Fruit fly (Drosophila melanogaster) whole organism, adult: ENCODE data around the gene CG33271.

Experiments used
- CG11617 ChIP-seq: fragments of 200-800 bp; sonication (Bioruptor generic); optimal IDR thresholded peaks from 2 replicates; lab custom pipeline; 2017; ENCODE audit warnings: mild to moderate bottlenecking, missing biosample characterization, missing genetic modification reagents, missing genetic modification characterization
- CG12768 ChIP-seq: fragments of 200-800 bp; sonication (Bioruptor generic); optimal IDR thresholded peaks from 2 replicates; lab custom pipeline; 2017; ENCODE audit warnings: missing biosample characterization, missing genetic modification characterization, mild to moderate bottlenecking, moderate library complexity, missing genetic modification reagents
- CG14711 ChIP-seq: fragments of 200-800 bp; sonication (Bioruptor generic); optimal IDR thresholded peaks from 2 replicates; lab custom pipeline; 2018; ENCODE audit warnings: missing biosample characterization, mild to moderate bottlenecking, missing genetic modification characterization, moderate library complexity
- CG1620 ChIP-seq: fragments of 200-800 bp; sonication (Bioruptor generic); optimal IDR thresholded peaks from 2 replicates; lab custom pipeline; 2016; ENCODE audit warnings: missing biosample characterization, missing genetic modification characterization
- CG33017 ChIP-seq: fragments of 200-800 bp; sonication (Bioruptor generic); optimal IDR thresholded peaks from 2 replicates; lab custom pipeline; 2018; ENCODE audit warnings: missing biosample characterization, mild to moderate bottlenecking, missing genetic modification characterization, moderate library complexity
- CG5204 ChIP-seq: fragments of 200-800 bp; sonication (Bioruptor generic); optimal IDR thresholded peaks from 2 replicates; lab custom pipeline; 2016; ENCODE audit warnings: missing biosample characterization, missing genetic modification characterization
- CG7045 ChIP-seq: fragments of 200-800 bp; sonication (Bioruptor generic); optimal IDR thresholded peaks from 2 replicates; lab custom pipeline; 2017; ENCODE audit warnings: missing biosample characterization, mild to moderate bottlenecking, missing genetic modification characterization
- CG7101 ChIP-seq: fragments of 200-800 bp; sonication (Bioruptor generic); optimal IDR thresholded peaks from 2 replicates; lab custom pipeline; 2018; ENCODE audit warnings: missing biosample characterization, mild to moderate bottlenecking, missing genetic modification characterization, moderate library complexity
- Clk ChIP-seq: fragments of 200-800 bp; sonication (Bioruptor generic); optimal IDR thresholded peaks from 2 replicates; lab custom pipeline; 2017; ENCODE audit warnings: missing biosample characterization, missing genetic modification characterization
- Crg-1 ChIP-seq: fragments of 200-800 bp; sonication (Bioruptor generic); optimal IDR thresholded peaks from 2 replicates; lab custom pipeline; 2016; ENCODE audit warnings: missing biosample characterization, missing genetic modification characterization
- Hr96 ChIP-seq: fragments of 200-800 bp; sonication (Bioruptor generic); optimal IDR thresholded peaks from 2 replicates; lab custom pipeline; 2016; ENCODE audit warnings: missing biosample characterization, missing genetic modification characterization
- Mnt ChIP-seq: fragments of 200-800 bp; sonication (Bioruptor generic); optimal IDR thresholded peaks from 2 replicates; lab custom pipeline; 2016; ENCODE audit warnings: missing biosample characterization, mild to moderate bottlenecking, missing genetic modification characterization
- bab1 ChIP-seq: fragments of 200-800 bp; sonication (Bioruptor generic); optimal IDR thresholded peaks from 3 replicates; lab custom pipeline; 2019; ENCODE audit warnings: missing biosample characterization, mild to moderate bottlenecking, missing genetic modification characterization, moderate library complexity
- cic ChIP-seq: fragments of 200-800 bp; sonication (Bioruptor generic); optimal IDR thresholded peaks from 2 replicates; lab custom pipeline; 2017; ENCODE audit warnings: missing biosample characterization, mild to moderate bottlenecking, missing genetic modification characterization, moderate library complexity
- cnc ChIP-seq, 2 experiments: fragments of >200 bp; optimal IDR thresholded peaks; 2 replicates each; lab custom pipeline; 2017
- kay ChIP-seq: fragments of 200-800 bp; sonication (Bioruptor generic); peaks from one replicate; lab custom pipeline; 2016; ENCODE audit warnings: missing biosample characterization, missing genetic modification characterization, borderline replicate concordance
- ovo ChIP-seq: fragments of 200-800 bp; sonication (Bioruptor generic); optimal IDR thresholded peaks from 2 replicates; lab custom pipeline; 2016; ENCODE audit warnings: missing biosample characterization, missing genetic modification characterization
- pad ChIP-seq: fragments of 200-800 bp; sonication (Bioruptor generic); optimal IDR thresholded peaks from 3 replicates; lab custom pipeline; 2017; ENCODE audit warnings: missing biosample characterization, missing genetic modification characterization, mild to moderate bottlenecking, moderate library complexity, missing genetic modification reagents
- tj ChIP-seq: fragments of 200-800 bp; sonication (Bioruptor generic); optimal IDR thresholded peaks from 3 replicates; lab custom pipeline; 2017; ENCODE audit warnings: missing biosample characterization, mild to moderate bottlenecking, missing genetic modification characterization, moderate library complexity
- toe ChIP-seq: fragments of 200-800 bp; sonication (Bioruptor generic); optimal IDR thresholded peaks from 2 replicates; lab custom pipeline; 2016; ENCODE audit warnings: missing biosample characterization, missing genetic modification characterization

Gene CG33271

DNA sequence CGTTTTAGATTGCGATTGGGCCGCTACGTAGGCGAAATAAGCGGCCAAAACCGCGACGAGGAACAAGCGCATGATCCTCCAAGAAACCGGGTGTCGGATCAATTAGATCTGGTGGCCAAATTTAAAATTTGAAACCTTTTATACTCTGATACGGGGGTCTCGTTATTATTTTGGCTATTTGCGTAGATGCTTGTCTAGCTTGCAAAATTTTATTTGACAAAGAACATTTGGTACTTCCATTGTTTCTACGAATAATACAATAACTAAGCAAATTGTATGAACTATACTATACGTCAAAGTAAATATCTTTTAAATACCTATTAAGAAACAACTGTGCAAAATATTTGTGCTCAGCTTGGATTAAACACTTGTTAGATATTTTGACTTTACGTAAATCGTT, 42.7 kb upstream of the CG33271 start, which contains the start of gene Muc68Ca:
Gene Muc68Ca (minus strand): TSS at position 101 of the 400 bp plus-strand sequence.
- no peak for TF ChIP-seq cic (GFP tag; lab: Kevin White, UChicago)
- TF ChIP-seq Hr96, result no peak
- TF ChIP-seq CG7045 (GFP tag; lab: Kevin White, UChicago), result no peak
- no peak for TF ChIP-seq tj
- TF ChIP-seq ovo, result no peak
- no peak for TF ChIP-seq bab1
- TF ChIP-seq Mnt (GFP tag; lab: Kevin White, UChicago), result no peak

DNA sequence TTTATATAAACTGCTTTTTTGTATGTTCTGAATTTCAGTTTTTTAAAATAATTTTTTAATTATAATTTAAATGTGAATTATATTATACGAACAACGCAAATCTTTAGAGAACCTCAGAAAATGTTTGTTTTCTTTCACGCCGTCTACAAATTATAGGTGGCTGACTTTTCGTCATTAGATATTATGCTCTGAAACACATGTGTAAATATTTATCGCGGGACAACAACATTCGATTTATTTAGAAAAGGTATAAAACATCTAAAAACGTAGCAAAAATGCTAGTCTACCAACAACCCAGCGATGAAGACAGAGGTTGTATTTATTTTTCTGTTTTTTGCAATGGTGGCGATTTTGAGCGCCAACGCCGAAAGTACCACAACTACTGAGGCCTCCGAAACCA, 32.5 kb upstream of the CG33271 start, which contains the start of gene CG42832:
Gene CG42832 (plus strand): TSS at position 301 of the 400 bp plus-strand sequence.
- TF ChIP-seq ovo (no peak), Clk (GFP tag; lab: Kevin White, UChicago) (no peak), kay (GFP tag; lab: Kevin White, UChicago) (no peak)

DNA sequence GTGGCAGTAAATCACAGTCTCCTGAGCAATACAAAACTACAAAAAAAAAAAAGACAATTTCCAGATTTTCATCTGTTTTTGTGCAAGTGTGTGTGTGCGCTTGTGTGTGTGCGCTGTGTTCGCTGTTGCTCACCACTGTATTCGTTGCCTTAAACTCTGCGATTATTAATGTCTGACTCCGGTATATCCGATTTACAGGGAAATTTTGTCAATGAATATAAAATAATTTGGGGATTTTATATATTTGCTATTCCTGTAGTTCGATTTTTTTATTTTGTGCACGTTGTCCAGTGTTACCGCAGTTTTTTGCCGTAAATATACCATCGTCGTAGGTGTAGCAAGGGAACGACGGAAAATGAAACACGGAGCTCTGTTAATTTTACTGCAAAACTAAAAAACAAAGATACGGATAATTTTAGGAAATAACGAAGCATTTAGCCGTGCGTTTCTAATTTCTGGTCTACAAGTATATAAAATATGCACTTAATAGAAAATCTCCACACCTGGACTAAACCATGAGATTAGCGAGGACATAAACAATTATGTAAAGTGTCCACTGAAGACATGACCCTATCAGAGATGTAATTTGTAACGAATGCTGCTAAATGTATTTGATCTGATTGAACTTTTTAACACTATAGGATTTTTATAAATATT, 32.0 kb upstream of the CG33271 start, which contains the start of gene Duba:
Gene Duba (minus strand): TSS at position 313 of the 657 bp plus-strand sequence.
- TF ChIP-seq CG5204 (GFP tag; lab: Kevin White, UChicago) (peak; percentile 23), Mnt (GFP tag; lab: Kevin White, UChicago) (peak; percentile 44), kay (GFP tag; lab: Kevin White, UChicago) (no peak)

DNA sequence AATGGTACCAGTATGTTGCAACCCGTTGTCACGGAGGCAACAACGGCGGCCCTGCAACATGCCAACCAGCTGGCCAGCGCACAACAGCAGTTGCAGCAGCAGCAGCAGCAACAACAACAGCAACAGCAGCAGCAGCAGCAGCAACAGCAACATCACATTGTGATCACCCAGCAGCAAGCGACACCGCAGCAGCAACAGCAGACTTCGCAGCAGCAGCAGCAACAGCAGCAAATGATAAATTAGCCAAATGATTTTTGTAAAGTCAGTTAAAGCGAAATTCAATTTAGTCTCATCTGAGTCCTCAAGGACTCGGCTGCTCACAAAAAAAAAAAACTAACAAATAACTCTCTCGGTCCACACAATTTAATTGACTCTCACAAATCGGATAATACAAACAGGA, 26.9 kb upstream of the CG33271 start:
- TF ChIP-seq tj, result no peak
- no peak for TF ChIP-seq CG11617 (GFP tag; lab: Kevin White, UChicago)
- TF ChIP-seq cnc (optimal IDR thresholded peaks at IDR 0.05; lab: Kevin White, UChicago), result no peak
- TF ChIP-seq ovo, result no peak
- TF ChIP-seq CG5204 (GFP tag; lab: Kevin White, UChicago), result no peak
- no peak for TF ChIP-seq toe
- TF ChIP-seq CG33017 (tag; lab: Kevin White, UChicago), result no peak
- no peak for TF ChIP-seq CG7045 (GFP tag; lab: Kevin White, UChicago)
- no peak for TF ChIP-seq CG14711
- no peak for TF ChIP-seq kay (GFP tag; lab: Kevin White, UChicago)
- no peak for TF ChIP-seq CG7101 (tag; lab: Kevin White, UChicago)
- TF ChIP-seq pad (GFP tag; lab: Kevin White, UChicago), result no peak
- TF ChIP-seq Mnt (GFP tag; lab: Kevin White, UChicago), result no peak

DNA sequence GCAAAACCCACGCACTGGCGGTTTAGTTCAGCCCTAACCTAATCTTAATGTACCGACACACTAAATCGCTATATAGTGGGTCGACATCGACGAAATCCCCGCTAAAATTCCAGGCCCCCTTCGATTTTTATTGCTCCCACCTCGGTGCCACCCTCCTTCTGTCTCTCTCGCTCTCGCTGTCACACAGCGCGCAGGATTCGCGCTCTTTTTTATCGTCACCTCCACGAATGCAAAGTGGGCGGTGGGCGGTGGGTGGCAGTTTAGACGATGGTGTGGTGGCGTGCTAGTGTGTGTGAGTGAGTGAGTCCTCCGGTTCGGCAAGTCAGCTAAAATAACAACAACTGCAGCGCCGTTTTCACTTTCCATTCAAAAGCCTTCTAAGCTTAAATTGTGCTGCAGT, 24.7 kb upstream of the CG33271 start:
- TF ChIP-seq bab1, result no peak
- no peak for TF ChIP-seq CG14711
- no peak for TF ChIP-seq CG7045 (GFP tag; lab: Kevin White, UChicago)
- no peak for TF ChIP-seq ovo
- no peak for TF ChIP-seq CG1620
- no peak for TF ChIP-seq toe
- no peak for TF ChIP-seq Mnt (GFP tag; lab: Kevin White, UChicago)
- TF ChIP-seq cnc (optimal IDR thresholded peaks at IDR 0.05; lab: Kevin White, UChicago), result no peak
- no peak for TF ChIP-seq kay (GFP tag; lab: Kevin White, UChicago)
- TF ChIP-seq cic (GFP tag; lab: Kevin White, UChicago), result no peak
- no peak for TF ChIP-seq CG5204 (GFP tag; lab: Kevin White, UChicago)
- TF ChIP-seq CG11617 (GFP tag; lab: Kevin White, UChicago), result no peak
- TF ChIP-seq Crg-1, result no peak
- TF ChIP-seq Clk (GFP tag; lab: Kevin White, UChicago), result no peak
- TF ChIP-seq pad (GFP tag; lab: Kevin White, UChicago), result no peak
- no peak for TF ChIP-seq CG12768 (GFP tag; lab: Kevin White, UChicago)
- no peak for TF ChIP-seq Hr96
- no peak for TF ChIP-seq tj
- TF ChIP-seq CG33017 (tag; lab: Kevin White, UChicago), result no peak

DNA sequence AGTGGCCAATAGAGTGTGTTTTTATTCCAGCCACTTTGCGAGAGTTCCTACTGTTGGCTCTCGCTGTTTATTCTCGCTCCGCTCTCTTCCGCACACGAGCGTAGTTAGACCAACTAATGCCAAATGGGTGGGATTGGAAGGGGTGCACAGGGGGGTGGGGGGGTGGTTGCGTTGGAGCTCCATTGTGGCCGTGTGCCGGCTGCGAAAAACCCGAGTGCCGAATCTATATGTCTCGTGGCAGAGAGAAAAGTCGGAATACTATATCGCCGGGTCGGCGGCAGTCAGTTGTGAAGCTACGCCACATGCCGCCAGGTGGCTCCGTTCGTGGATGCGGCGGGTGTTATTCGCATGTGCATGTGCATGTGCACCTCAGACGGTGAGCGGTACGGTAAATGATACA, 23.8 kb upstream of the CG33271 start:
- no peak for TF ChIP-seq CG33017 (tag; lab: Kevin White, UChicago)
- no peak for TF ChIP-seq cic (GFP tag; lab: Kevin White, UChicago)
- no peak for TF ChIP-seq kay (GFP tag; lab: Kevin White, UChicago)
- TF ChIP-seq Mnt (GFP tag; lab: Kevin White, UChicago), result peak; percentile 6
- no peak for TF ChIP-seq cnc (optimal IDR thresholded peaks at IDR 0.05; lab: Kevin White, UChicago)

DNA sequence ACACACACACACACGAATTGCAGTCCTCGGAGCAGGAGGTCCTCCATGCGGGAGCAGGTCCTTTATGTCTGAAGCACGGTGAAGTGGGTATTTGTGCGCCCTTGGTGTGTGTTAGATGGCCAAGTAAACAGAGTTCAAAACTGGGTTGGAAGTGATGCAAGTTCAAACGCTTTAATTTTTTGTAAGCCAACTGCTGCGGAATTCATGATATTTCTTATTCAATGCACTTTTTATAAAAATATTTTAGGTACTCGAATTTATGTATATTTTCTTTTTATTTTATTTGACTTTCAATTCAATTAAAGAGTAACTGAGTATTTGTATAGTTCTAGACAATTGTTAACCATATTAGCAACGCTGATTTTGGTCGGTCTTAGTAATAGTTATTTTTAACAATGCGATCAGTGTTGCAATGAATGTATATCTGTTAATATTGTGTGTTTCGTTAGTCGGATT, 22.7 kb upstream of the CG33271 start, which contains the start of the genes CG14137 and CG46394:
Gene CG14137 (minus strand): TSS at position 101 of the 456 bp plus-strand sequence.
Gene CG46394 (plus strand): TSS at position 406 of the 456 bp plus-strand sequence.
- TF ChIP-seq ovo (no peak), Hr96 (no peak), cic (GFP tag; lab: Kevin White, UChicago) (no peak), pad (GFP tag; lab: Kevin White, UChicago) (no peak)
